Worm (Caenorhabditis elegans) whole organism, early embryonic: ENCODE results near the gene F49C12.4.
"Not testable (repeated sequence)": the region's sequence is repeated elsewhere in the genome, so short reads cannot be mapped to it uniquely, and the experiment has no call there.

ENCODE experiments used
- B0310.2 ChIP-seq: sonication (generic microtip); optimal IDR thresholded peaks from 2 replicates; lab custom pipeline; 2016; ENCODE audit warnings: mild to moderate bottlenecking, missing genetic modification characterization, missing compliant biosample characterization
- F13C5.2 ChIP-seq: sonication (generic microtip); optimal IDR thresholded peaks from 2 replicates; lab custom pipeline; 2017; ENCODE audit warnings: mild to moderate bottlenecking, missing genetic modification characterization, inconsistent platforms, missing compliant biosample characterization
- aly-1 ChIP-seq: sonication (generic microtip); optimal IDR thresholded peaks from 2 replicates; lab custom pipeline; 2016; ENCODE audit warnings: missing genetic modification characterization, missing compliant biosample characterization
- ama-1 ChIP-seq: fragments of 150-350 bp; optimal IDR thresholded peaks from 2 replicates; lab custom pipeline; 2014
- ceh-13 ChIP-seq: fragments of 200-800 bp; sonication (Bioruptor generic); optimal IDR thresholded peaks from 2 replicates; lab custom pipeline; 2018; ENCODE audit warnings: mild to moderate bottlenecking, missing genetic modification characterization, missing compliant biosample characterization
- ceh-36 ChIP-seq: sonication (generic microtip); optimal IDR thresholded peaks from 2 replicates; lab custom pipeline; 2016; ENCODE audit warnings: missing genetic modification characterization, inconsistent platforms, missing compliant biosample characterization
- ets-7 ChIP-seq: sonication (generic microtip); optimal IDR thresholded peaks from 2 replicates; lab custom pipeline; 2016; ENCODE audit warnings: missing genotype, missing genetic modification characterization, missing compliant biosample characterization
- flt-1 ChIP-seq: fragments of 200-800 bp; sonication (Bioruptor generic); IDR thresholded peaks from 2 replicates; pipeline ENCODE4 v1.3.6; 2022; ENCODE audit warnings: missing genetic modification characterization, missing compliant biosample characterization
- hmbx-1 ChIP-seq: sonication (generic microtip); optimal IDR thresholded peaks from 2 replicates; lab custom pipeline; 2016; ENCODE audit warnings: mild to moderate bottlenecking, missing genetic modification characterization, missing compliant biosample characterization
- hmg-4 ChIP-seq: fragments of 200-800 bp; sonication (Bioruptor generic); optimal IDR thresholded peaks from 2 replicates; lab custom pipeline; 2018; ENCODE audit warnings: mild to moderate bottlenecking, missing genetic modification characterization, missing compliant biosample characterization
- hnd-1 ChIP-seq: sonication (generic microtip); optimal IDR thresholded peaks from 2 replicates; lab custom pipeline; 2016; ENCODE audit warnings: missing genetic modification characterization, missing compliant biosample characterization
- pes-1 ChIP-seq: fragments of 200-800 bp; sonication (Bioruptor generic); IDR thresholded peaks from 2 replicates; pipeline ENCODE4 v1.3.6; 2022; ENCODE audit warnings: missing genetic modification reagents, missing genetic modification characterization, missing compliant biosample characterization
- scrt-1 ChIP-seq: fragments of 200-800 bp; sonication (Bioruptor generic); IDR thresholded peaks from 2 replicates; pipeline ENCODE4 v1.3.6; 2022; ENCODE audit warnings: missing genetic modification characterization, missing compliant biosample characterization
- sea-1 ChIP-seq: fragments of 200-800 bp; sonication (Bioruptor generic); conservative IDR thresholded peaks from 2 replicates; pipeline ENCODE4 v1.3.6; 2022; ENCODE audit warnings: missing genetic modification characterization, missing compliant biosample characterization
- tbx-11 ChIP-seq: fragments of 200-800 bp; sonication (Bioruptor generic); IDR thresholded peaks from 2 replicates; pipeline ENCODE4 v1.3.6; 2022; ENCODE audit warnings: missing genetic modification characterization, missing compliant biosample characterization
- tbx-37 ChIP-seq: fragments of 200-800 bp; sonication (Bioruptor generic); conservative IDR thresholded peaks from 2 replicates; pipeline ENCODE4 v1.3.6; 2022; ENCODE audit warnings: missing genetic modification reagents, missing genetic modification characterization, missing compliant biosample characterization
- tra-4 ChIP-seq: sonication (generic microtip); optimal IDR thresholded peaks from 2 replicates; lab custom pipeline; 2017; ENCODE audit warnings: missing genetic modification characterization, missing compliant biosample characterization

F49C12.4 gene

ce11 chrIV:9318147-9318546 is 14.3 kb upstream of the F49C12.4 start:
- no peak for TF ChIP-seq tbx-11
- no peak for TF ChIP-seq tra-4 (tag; lab: Kevin White, UChicago)
- TF ChIP-seq F13C5.2 (tag; lab: Kevin White, UChicago): no peak
- TF ChIP-seq B0310.2 (tag; lab: Kevin White, UChicago): no peak
- no peak for TF ChIP-seq aly-1 (tag; lab: Kevin White, UChicago)
- no peak for TF ChIP-seq ceh-13
- no peak for TF ChIP-seq ama-1
- TF ChIP-seq ceh-36 (tag; lab: Kevin White, UChicago): no peak
- TF ChIP-seq pes-1 (GFP tag; lab: Robert Waterston, UW): no peak
- TF ChIP-seq flt-1 (GFP tag; lab: Robert Waterston, UW): no peak
- TF ChIP-seq ets-7 (tag; lab: Kevin White, UChicago): no peak
- no peak for TF ChIP-seq hmbx-1 (tag; lab: Kevin White, UChicago)
- no peak for TF ChIP-seq tbx-37 (GFP tag; lab: Robert Waterston, UW)
- TF ChIP-seq sea-1 (GFP tag; lab: Robert Waterston, UW): no peak
- no peak for TF ChIP-seq hmg-4 (GFP tag; lab: Kevin White, UChicago)
- no peak for TF ChIP-seq scrt-1 (GFP tag; lab: Robert Waterston, UW)
- TF ChIP-seq hnd-1 (tag; lab: Kevin White, UChicago): no peak

DNA sequence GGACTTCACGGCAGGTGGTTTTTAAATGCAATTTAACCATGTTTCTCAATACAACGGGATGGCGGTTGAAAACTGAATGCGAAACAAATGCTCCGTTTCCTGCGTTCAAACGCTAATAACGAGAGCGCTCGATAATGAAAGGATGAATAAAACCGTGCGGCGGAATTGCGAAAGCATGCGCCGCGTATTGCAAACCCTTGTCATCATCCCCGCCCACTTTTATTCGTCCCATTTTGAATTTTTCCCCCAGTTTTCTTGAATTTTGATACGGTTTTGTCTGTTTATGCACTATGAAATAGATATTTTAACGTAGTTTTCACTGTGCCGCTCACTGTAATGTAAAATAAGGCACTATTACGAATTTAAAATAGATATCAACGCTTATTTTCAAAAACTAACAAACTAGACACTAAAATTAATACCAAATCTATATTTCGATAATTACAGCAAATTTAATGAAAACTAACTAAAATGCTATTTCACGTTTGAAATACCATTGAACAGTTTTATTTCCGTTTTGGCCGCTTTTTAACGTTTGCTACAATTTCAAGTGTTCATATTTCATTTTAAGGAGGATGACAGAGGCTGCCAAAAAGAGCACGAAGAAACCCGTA is 12.3 kb upstream of the F49C12.4 start, which contains the start of the genes F49C12.9 and rpn-7:
Gene F49C12.9 (minus strand): TSS at position 148 of the 614 bp plus-strand sequence.
Gene rpn-7 (plus strand): TSS at position 564 of the 614 bp plus-strand sequence.
- TF ChIP-seq B0310.2 (tag; lab: Kevin White, UChicago) (no peak), ama-1 (no peak), flt-1 (GFP tag; lab: Robert Waterston, UW) (no peak; the same call in 1 of the 2 replicates), hmg-4 (GFP tag; lab: Kevin White, UChicago) (no peak), hnd-1 (tag; lab: Kevin White, UChicago) (no peak), ceh-13 (peak; percentile 15), F13C5.2 (tag; lab: Kevin White, UChicago) (peak; percentile 91), scrt-1 (GFP tag; lab: Robert Waterston, UW) (peak; percentile 65; the same call in 1 of the 2 replicates), tbx-37 (GFP tag; lab: Robert Waterston, UW) (peak; percentile 43; the same call in 1 of the 2 replicates), ceh-36 (tag; lab: Kevin White, UChicago) (peak; percentile 58), tra-4 (tag; lab: Kevin White, UChicago) (no peak), sea-1 (GFP tag; lab: Robert Waterston, UW) (peak; percentile 68), aly-1 (tag; lab: Kevin White, UChicago) (peak; percentile 38), ets-7 (tag; lab: Kevin White, UChicago) (peak; percentile 63), tbx-11 (peak; percentile 62; the same call in 1 of the 2 replicates), pes-1 (GFP tag; lab: Robert Waterston, UW) (no peak; the same call in 1 of the 2 replicates), hmbx-1 (tag; lab: Kevin White, UChicago) (no peak)

- not testable (repeated sequence) for TF ChIP-seq pes-1 (GFP tag; lab: Robert Waterston, UW); hmbx-1 (tag; lab: Kevin White, UChicago); ceh-13
Measured at ce11 chrIV:9312827-9313226, 8.9 kb upstream of the F49C12.4 start, which contains the start of gene F49C12.7. Gene F49C12.7 (minus strand): TSS chrIV:9312927.

ce11 chrIV:9310935-9311566 is 7.2 kb upstream of the F49C12.4 start:
- TF ChIP-seq tra-4 (tag; lab: Kevin White, UChicago): no peak
- no peak for TF ChIP-seq hmg-4 (GFP tag; lab: Kevin White, UChicago)
- no peak for TF ChIP-seq ceh-13
- TF ChIP-seq scrt-1 (GFP tag; lab: Robert Waterston, UW): no peak
- TF ChIP-seq hmbx-1 (tag; lab: Kevin White, UChicago): no peak
- TF ChIP-seq tbx-11: no peak
- TF ChIP-seq pes-1 (GFP tag; lab: Robert Waterston, UW): no peak
- TF ChIP-seq ets-7 (tag; lab: Kevin White, UChicago): no peak
- no peak for TF ChIP-seq F13C5.2 (tag; lab: Kevin White, UChicago)
- no peak for TF ChIP-seq tbx-37 (GFP tag; lab: Robert Waterston, UW)
- TF ChIP-seq sea-1 (GFP tag; lab: Robert Waterston, UW): no peak
- no peak for TF ChIP-seq hnd-1 (tag; lab: Kevin White, UChicago)
- no peak for TF ChIP-seq flt-1 (GFP tag; lab: Robert Waterston, UW)
- no peak for TF ChIP-seq ama-1

ce11 chrIV:9308975-9309374 is 5.1 kb upstream of the F49C12.4 start, which contains the start of gene F49C12.6:
Gene F49C12.6 (minus strand): TSS chrIV:9309075.
- no peak for TF ChIP-seq hmg-4 (GFP tag; lab: Kevin White, UChicago)
- no peak for TF ChIP-seq B0310.2 (tag; lab: Kevin White, UChicago)
- no peak for TF ChIP-seq tbx-11

DNA sequence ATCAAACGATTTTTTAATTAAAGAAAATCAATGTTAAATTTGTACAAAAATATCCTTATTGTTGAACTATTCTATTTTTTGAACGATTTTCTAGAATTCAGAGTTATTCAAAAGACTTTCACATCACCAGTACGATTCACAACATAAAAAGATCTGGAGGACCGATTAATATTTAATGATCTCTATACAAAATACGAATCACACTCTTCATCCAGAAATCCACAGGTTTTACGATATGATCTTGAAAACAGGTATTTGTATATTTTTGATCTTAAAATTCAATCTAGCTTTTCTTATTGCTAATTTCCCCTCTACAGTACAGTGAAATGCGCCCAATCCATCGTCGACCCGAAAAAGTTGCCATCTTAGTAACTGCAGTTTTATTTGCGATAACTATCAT is 723 bp upstream of the F49C12.4 start, which contains the start of gene F49C12.5:
Gene F49C12.5 (plus strand): TSS at position 301 of the 400 bp plus-strand sequence.
- TF ChIP-seq ceh-36 (tag; lab: Kevin White, UChicago): no peak
- no peak for TF ChIP-seq hmbx-1 (tag; lab: Kevin White, UChicago)
- TF ChIP-seq sea-1 (GFP tag; lab: Robert Waterston, UW): no peak
- TF ChIP-seq hmg-4 (GFP tag; lab: Kevin White, UChicago): no peak
- no peak for TF ChIP-seq tbx-37 (GFP tag; lab: Robert Waterston, UW)
- TF ChIP-seq scrt-1 (GFP tag; lab: Robert Waterston, UW): no peak
- TF ChIP-seq tbx-11: no peak

- TF ChIP-seq hmbx-1 (tag; lab: Kevin White, UChicago): no peak
- no peak for TF ChIP-seq scrt-1 (GFP tag; lab: Robert Waterston, UW)
- TF ChIP-seq B0310.2 (tag; lab: Kevin White, UChicago): no peak
- no peak for TF ChIP-seq pes-1 (GFP tag; lab: Robert Waterston, UW)
- TF ChIP-seq sea-1 (GFP tag; lab: Robert Waterston, UW): no peak
- no peak for TF ChIP-seq flt-1 (GFP tag; lab: Robert Waterston, UW)
- no peak for TF ChIP-seq tra-4 (tag; lab: Kevin White, UChicago)
- TF ChIP-seq hnd-1 (tag; lab: Kevin White, UChicago): no peak
- no peak for TF ChIP-seq hmg-4 (GFP tag; lab: Kevin White, UChicago)
- no peak for TF ChIP-seq ets-7 (tag; lab: Kevin White, UChicago)
- TF ChIP-seq tbx-11: no peak
- TF ChIP-seq ceh-36 (tag; lab: Kevin White, UChicago): no peak
- no peak for TF ChIP-seq tbx-37 (GFP tag; lab: Robert Waterston, UW)
- TF ChIP-seq aly-1 (tag; lab: Kevin White, UChicago): no peak
- no peak for TF ChIP-seq F13C5.2 (tag; lab: Kevin White, UChicago)
- TF ChIP-seq ama-1: no peak
- no peak for TF ChIP-seq ceh-13
Measured at ce11 chrIV:9300127-9300526, 3.8 kb downstream of the F49C12.4 start, which contains the start of gene F49C12.3. Gene F49C12.3 (plus strand): TSS chrIV:9300427.
